Fruit fly (Drosophila melanogaster): Measurements from ENCODE around the gene ttm2.
A peak's percentile ranks its signal among the peaks of the same experiment; 100 is the strongest.

ttm2 gene

dm6 chr3L:294841-295408, 20.0 kb downstream of the ttm2 start (continued):
- TF ChIP-seq Camta (GFP tag; optimal IDR thresholded peaks at IDR 0.05) (peak; percentile 6), CG10147 (GFP tag; optimal IDR thresholded peaks at IDR 0.05) (no peak), CG4328 (GFP tag; optimal IDR thresholded peaks at IDR 0.05) (no peak), CG15601 (tag; optimal IDR thresholded peaks at IDR 0.05) (peak; percentile 54), CG10543 (GFP tag; optimal IDR thresholded peaks at IDR 0.05) (no peak), D19B (GFP tag; optimal IDR thresholded peaks at IDR 0.05) (no peak), ewg (GFP tag; optimal IDR thresholded peaks at IDR 0.05) (peak; percentile 30), MESR4 (GFP tag; optimal IDR thresholded peaks at IDR 0.05) (no peak), br (optimal IDR thresholded peaks at IDR 0.05) (no peak), grau (tag; optimal IDR thresholded peaks at IDR 0.05) (peak; percentile 25), gro (GFP tag; optimal IDR thresholded peaks at IDR 0.05) (no peak), CG12104 (GFP tag; optimal IDR thresholded peaks at IDR 0.05) (no peak), Ets65A (GFP tag) (no peak), ken (GFP tag; IDR thresholded peaks at IDR 0.05) (no peak), Lhr (GFP tag; optimal IDR thresholded peaks at IDR 0.05) (no peak), CG10366 (GFP tag; IDR thresholded peaks at IDR 0.05) (no peak), Nf-YA (GFP tag; IDR thresholded peaks at IDR 0.05) (no peak), CG4424 (GFP tag; optimal IDR thresholded peaks at IDR 0.05) (peak; percentile 50), seq (GFP tag; IDR thresholded peaks at IDR 0.05) (no peak), zen2 (GFP tag; IDR thresholded peaks at IDR 0.05; ENCODE audit: partially characterized antibody) (no peak), cg (GFP tag; optimal IDR thresholded peaks at IDR 0.05) (no peak), CG5180 (GFP tag; optimal IDR thresholded peaks at IDR 0.05) (no peak), zf30C (GFP tag; optimal IDR thresholded peaks at IDR 0.05) (no peak), sens (GFP tag) (peak; percentile 91), usp (GFP tag; optimal IDR thresholded peaks at IDR 0.05) (no peak), sisA (GFP tag; IDR thresholded peaks at IDR 0.05) (no peak), Ada2b (GFP tag; IDR thresholded peaks at IDR 0.05) (no peak)

- no peak for TF ChIP-seq CG1603 (tag; optimal IDR thresholded peaks at IDR 0.05)
- TF ChIP-seq CG2875 (GFP tag; optimal IDR thresholded peaks at IDR 0.05) = no peak
- peak; percentile 85; the same call in 1 of the 3 replicates for TF ChIP-seq z (GFP tag; IDR thresholded peaks at IDR 0.05)
- no peak for TF ChIP-seq emc (GFP tag; optimal IDR thresholded peaks at IDR 0.05)
- TF ChIP-seq ac (GFP tag; optimal IDR thresholded peaks at IDR 0.05) = peak; percentile 73
- TF ChIP-seq CG9727 (GFP tag; optimal IDR thresholded peaks at IDR 0.05) = no peak
- TF ChIP-seq Dip3 (GFP tag; optimal IDR thresholded peaks at IDR 0.05) = no peak
- TF ChIP-seq pros (GFP tag; optimal IDR thresholded peaks at IDR 0.05) = peak; percentile 85
- no peak for TF ChIP-seq exex (tag; optimal IDR thresholded peaks at IDR 0.05)
- no peak for TF ChIP-seq sna (GFP tag; IDR thresholded peaks at IDR 0.05; ENCODE audit: partially characterized antibody)
- TF ChIP-seq Ets65A (GFP tag) = peak; percentile 28
- no peak for TF ChIP-seq lola (GFP tag; optimal IDR thresholded peaks at IDR 0.05)
- no peak for TF ChIP-seq gt (GFP tag; IDR thresholded peaks at IDR 0.05)
Observed at dm6 chr3L:297240-297639, 22.3 kb downstream of the ttm2 start.

dm6 chr3L:298459-298858, 23.5 kb downstream of the ttm2 start:
- no peak for TF ChIP-seq chn (GFP tag; optimal IDR thresholded peaks at IDR 0.05)
- TF ChIP-seq gsb-n (tag; optimal IDR thresholded peaks at IDR 0.05) = no peak
- peak in 1 of 2 experiments; percentile 52 for TF ChIP-seq tll (GFP tag; optimal IDR thresholded peaks at IDR 0.05)
- peak; percentile 56 for TF ChIP-seq cad (GFP tag; optimal IDR thresholded peaks at IDR 0.05)
- peak; percentile 69 for TF ChIP-seq CG15479 (GFP tag; optimal IDR thresholded peaks at IDR 0.05)
- TF ChIP-seq Side (GFP tag; optimal IDR thresholded peaks at IDR 0.05) = no peak
- TF ChIP-seq Atf-2 (GFP tag; optimal IDR thresholded peaks at IDR 0.05) = no peak
- no peak for TF ChIP-seq ERR (GFP tag; optimal IDR thresholded peaks at IDR 0.05)
